Worm (Caenorhabditis elegans): Measurements from ENCODE around the gene fbxc-29.

ce11 chrII:932718-933117, 16.8 kb downstream of the fbxc-29 start, which contains the start of gene acs-15:
- TF ChIP-seq R02D3.7 (tag; optimal IDR thresholded peaks at IDR 0.05), result no peak
- no peak for TF ChIP-seq hmg-1.1 (GFP tag; IDR thresholded peaks at IDR 0.05)
- TF ChIP-seq lir-3 (tag; optimal IDR thresholded peaks at IDR 0.05), result no peak
- TF ChIP-seq nhr-77 (tag; optimal IDR thresholded peaks at IDR 0.05), result no peak
- no peak for TF ChIP-seq spr-3 (GFP tag; optimal IDR thresholded peaks at IDR 0.05)
- TF ChIP-seq skn-1 (tag; optimal IDR thresholded peaks at IDR 0.05), result no peak
- TF ChIP-seq unc-62 (GFP tag; optimal IDR thresholded peaks at IDR 0.05 in 1 of 2), result no peak
- TF ChIP-seq unc-62 (tag; optimal IDR thresholded peaks at IDR 0.05), result no peak
- TF ChIP-seq mdl-1 (tag; optimal IDR thresholded peaks at IDR 0.05), result no peak
